Worm (Caenorhabditis elegans): ENCODE data around the gene K01D12.1.

ce11 chrV:12418292-12418691, 40.9 kb downstream of the K01D12.1 start, which contains the start of gene C54D10.3:
- TF ChIP-seq F55B11.4 (tag; optimal IDR thresholded peaks at IDR 0.05; ENCODE audit: borderline replicate concordance, insufficient read depth): no peak
- no peak for TF ChIP-seq ceh-79 (tag; optimal IDR thresholded peaks at IDR 0.05)
- no peak for TF ChIP-seq K11D2.4 (GFP tag; IDR thresholded peaks at IDR 0.05)
- no peak for TF ChIP-seq F57C9.4 (tag; optimal IDR thresholded peaks at IDR 0.05)
- no peak for TF ChIP-seq ceh-58 (GFP tag; IDR thresholded peaks at IDR 0.05)
- no peak for TF ChIP-seq Y67H2A.10 (GFP tag; conservative IDR thresholded peaks at IDR 0.05)
- no peak for TF ChIP-seq snpc-4 (GFP tag; optimal IDR thresholded peaks at IDR 0.05)
- no peak for TF ChIP-seq snpc-4 (tag; optimal IDR thresholded peaks at IDR 0.05)
- TF ChIP-seq ztf-25 (GFP tag; IDR thresholded peaks at IDR 0.05): no peak

Data from whole organism, young adult.